Fruit fly (Drosophila melanogaster) whole organism, pupa: ENCODE data around the gene MFS18.

Experiments
- CG10348 ChIP-seq: fragments of 200-800 bp; sonication (Bioruptor generic); IDR thresholded peaks from 2 replicates; pipeline ENCODE4 v1.3.6; 2022; ENCODE audit warnings: missing biosample characterization, missing genetic modification characterization
- CG12605 ChIP-seq: fragments of 200-800 bp; sonication (Bioruptor generic); IDR thresholded peaks from 2 replicates; pipeline ENCODE4 v1.3.6; 2022; ENCODE audit warnings: missing biosample characterization, missing genetic modification characterization
- CG13204 ChIP-seq: fragments of 200-800 bp; sonication (Bioruptor generic); optimal IDR thresholded peaks from 2 replicates; lab custom pipeline; 2018; ENCODE audit warnings: missing biosample characterization, mild to moderate bottlenecking, missing genetic modification characterization, moderate library complexity
- CG14655 ChIP-seq: fragments of 200-800 bp; sonication (Bioruptor generic); optimal IDR thresholded peaks from 3 replicates; lab custom pipeline; 2017; ENCODE audit warnings: mild to moderate bottlenecking, missing biosample characterization, missing genetic modification reagents, missing genetic modification characterization
- CG15710 ChIP-seq: fragments of 200-800 bp; sonication (Bioruptor generic); optimal IDR thresholded peaks from 2 replicates; lab custom pipeline; 2018; ENCODE audit warnings: missing biosample characterization, mild to moderate bottlenecking, missing genetic modification characterization, moderate library complexity
- CG17806 ChIP-seq: fragments of 200-800 bp; sonication (Bioruptor generic); optimal IDR thresholded peaks from 2 replicates; lab custom pipeline; 2018; ENCODE audit warnings: missing biosample characterization, mild to moderate bottlenecking, missing genetic modification characterization, moderate library complexity
- CG32121 ChIP-seq: fragments of 200-800 bp; sonication (Bioruptor generic); IDR thresholded peaks from 2 replicates; pipeline ENCODE4 v1.3.6; 2022; ENCODE audit warnings: missing biosample characterization, missing genetic modification characterization
- CG34367 ChIP-seq: fragments of 200-800 bp; sonication (Bioruptor generic); optimal IDR thresholded peaks from 2 replicates; lab custom pipeline; 2018; ENCODE audit warnings: missing biosample characterization, mild to moderate bottlenecking, missing genetic modification characterization
- CG4496 ChIP-seq: fragments of 200-800 bp; sonication (Bioruptor generic); IDR thresholded peaks from 3 replicates; pipeline ENCODE4 v1.3.6; 2022; ENCODE audit warnings: missing biosample characterization, missing genetic modification characterization
- CG8159 ChIP-seq: fragments of 200-800 bp; sonication (Bioruptor generic); optimal IDR thresholded peaks from 3 replicates; lab custom pipeline; 2018; ENCODE audit warnings: missing biosample characterization, mild to moderate bottlenecking, missing genetic modification characterization, moderate library complexity
- CG8301 ChIP-seq: fragments of 200-800 bp; sonication (Bioruptor generic); optimal IDR thresholded peaks from 2 replicates; lab custom pipeline; 2018; ENCODE audit warnings: missing biosample characterization, mild to moderate bottlenecking, missing genetic modification characterization
- CG9948 ChIP-seq: fragments of 200-800 bp; sonication (Bioruptor generic); optimal IDR thresholded peaks from 2 replicates; lab custom pipeline; 2018; ENCODE audit warnings: missing biosample characterization, mild to moderate bottlenecking, missing genetic modification characterization, moderate library complexity
- D1 ChIP-seq: fragments of 200-800 bp; sonication (Bioruptor generic); optimal IDR thresholded peaks from 2 replicates; lab custom pipeline; 2018; ENCODE audit warnings: missing biosample characterization, mild to moderate bottlenecking, missing genetic modification characterization, moderate library complexity
- EcR ChIP-seq: fragments of 200-800 bp; sonication (Bioruptor generic); optimal IDR thresholded peaks from 3 replicates; lab custom pipeline; 2019; ENCODE audit warnings: missing biosample characterization, missing genetic modification characterization, mild to moderate bottlenecking, moderate library complexity, missing genetic modification reagents
- Ets98B ChIP-seq: fragments of 200-800 bp; sonication (Bioruptor generic); IDR thresholded peaks from 2 replicates; pipeline ENCODE4 v1.3.6; 2022; ENCODE audit warnings: missing biosample characterization, missing genetic modification characterization
- Pif1A ChIP-seq: fragments of 200-800 bp; sonication (Bioruptor generic); optimal IDR thresholded peaks from 3 replicates; lab custom pipeline; 2016; ENCODE audit warnings: missing biosample characterization, missing genetic modification characterization
- Pif1B ChIP-seq: fragments of 200-800 bp; sonication (Bioruptor generic); optimal IDR thresholded peaks from 3 replicates; lab custom pipeline; 2016; ENCODE audit warnings: missing biosample characterization, missing genetic modification characterization
- Snoo ChIP-seq: fragments of 200-800 bp; sonication (Bioruptor generic); optimal IDR thresholded peaks from 3 replicates; lab custom pipeline; 2017; ENCODE audit warnings: missing biosample characterization, mild to moderate bottlenecking, missing genetic modification characterization, inconsistent platforms
- fd96Ca ChIP-seq: fragments of 200-800 bp; sonication (Bioruptor generic); IDR thresholded peaks from 3 replicates; pipeline ENCODE4 v1.3.6; 2022; ENCODE audit warnings: missing biosample characterization, missing genetic modification characterization
- gl ChIP-seq: fragments of 200-800 bp; sonication (Bioruptor generic); optimal IDR thresholded peaks from 2 replicates; lab custom pipeline; 2018; ENCODE audit warnings: missing biosample characterization, mild to moderate bottlenecking, missing genetic modification characterization
- rn ChIP-seq: fragments of 200-800 bp; sonication (Bioruptor generic); IDR thresholded peaks from 2 replicates; pipeline ENCODE4 v1.3.6; 2022; ENCODE audit warnings: missing biosample characterization, missing genetic modification characterization

The MFS18 gene

DNA sequence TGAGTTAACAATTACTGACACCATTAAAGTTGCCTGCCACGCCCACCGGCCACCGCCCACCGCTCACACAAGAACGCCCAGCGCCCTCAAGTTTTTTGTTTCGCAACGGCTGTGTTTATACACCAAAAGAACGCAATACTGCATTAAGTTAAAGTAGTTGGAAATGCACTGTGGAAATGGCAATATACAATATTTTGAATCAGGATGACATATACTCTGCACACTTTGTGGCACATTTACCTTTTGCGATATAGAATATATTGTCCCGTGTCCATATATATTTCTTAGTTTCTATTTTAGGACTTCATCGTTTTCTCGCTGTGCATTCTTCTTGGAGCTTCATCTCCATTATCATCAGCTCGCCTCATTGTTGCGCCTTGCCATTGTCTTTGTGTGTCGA lies 32.3 kb downstream of the MFS18 start:
- TF ChIP-seq CG12605 (GFP tag; lab: Robert Waterston, UW): no peak
- TF ChIP-seq CG14655 (GFP tag; lab: Kevin White, UChicago): peak; percentile 54
- peak; percentile 50 for TF ChIP-seq Pif1A (GFP tag; lab: Kevin White, UChicago)
- TF ChIP-seq Pif1B (GFP tag; lab: Kevin White, UChicago): no peak
- no peak for TF ChIP-seq gl (tag; lab: Kevin White, UChicago)
- TF ChIP-seq CG17806 (tag; lab: Kevin White, UChicago): no peak
- no peak for TF ChIP-seq CG9948 (tag; lab: Kevin White, UChicago)
- TF ChIP-seq CG34367 (tag; lab: Kevin White, UChicago): peak; percentile 23
- 0 out of 3 replicates have a peak, but pooled peaks have one; percentile 35 for TF ChIP-seq fd96Ca (GFP tag; lab: Robert Waterston, UW)
- TF ChIP-seq Snoo: no peak
- peak; percentile 65 for TF ChIP-seq CG8159 (tag; lab: Kevin White, UChicago)
- no peak for TF ChIP-seq EcR (GFP tag; lab: Kevin White, UChicago)
- peak; percentile 35 for TF ChIP-seq CG32121 (GFP tag; lab: Robert Waterston, UW)
- TF ChIP-seq D1 (tag; lab: Kevin White, UChicago): no peak
- no peak for TF ChIP-seq rn (GFP tag; lab: Robert Waterston, UW)
- TF ChIP-seq CG15710 (tag; lab: Kevin White, UChicago): peak; percentile 58
- TF ChIP-seq CG8301 (tag; lab: Kevin White, UChicago): no peak
- no peak for TF ChIP-seq CG13204 (GFP tag; lab: Kevin White, UChicago)
- TF ChIP-seq Ets98B (GFP tag; lab: Robert Waterston, UW): no peak
- peak; percentile 43; the same call in 1 of the 3 replicates for TF ChIP-seq CG4496 (GFP tag; lab: Robert Waterston, UW)
- no peak for TF ChIP-seq CG10348 (GFP tag; lab: Robert Waterston, UW)

DNA sequence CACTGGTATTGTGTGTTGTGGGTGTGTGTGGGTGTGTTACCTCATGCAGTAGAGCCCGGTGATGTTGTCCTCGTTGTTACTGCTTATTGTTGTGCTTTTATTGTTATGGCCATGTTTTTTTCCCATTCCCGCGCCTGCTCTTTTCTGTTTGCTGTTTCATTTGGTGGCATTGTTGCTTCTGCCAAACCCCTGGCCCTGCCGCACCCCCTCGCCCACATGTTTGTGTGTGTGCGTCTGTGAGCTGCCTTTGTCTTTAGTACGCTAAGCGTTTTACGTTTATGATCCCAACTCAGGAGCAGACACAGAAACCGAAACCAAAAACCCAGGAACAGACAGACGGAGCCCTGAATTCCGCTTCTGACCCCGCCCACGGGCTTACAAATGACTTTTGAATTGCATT lies 34.4 kb downstream of the MFS18 start:
- no peak for TF ChIP-seq CG17806 (tag; lab: Kevin White, UChicago)
- no peak for TF ChIP-seq Pif1A (GFP tag; lab: Kevin White, UChicago)
- no peak for TF ChIP-seq fd96Ca (GFP tag; lab: Robert Waterston, UW)
- no peak for TF ChIP-seq gl (tag; lab: Kevin White, UChicago)
- TF ChIP-seq CG34367 (tag; lab: Kevin White, UChicago): no peak
- TF ChIP-seq CG8159 (tag; lab: Kevin White, UChicago): no peak
- TF ChIP-seq Pif1B (GFP tag; lab: Kevin White, UChicago): no peak
- no peak for TF ChIP-seq CG15710 (tag; lab: Kevin White, UChicago)
- TF ChIP-seq rn (GFP tag; lab: Robert Waterston, UW): no peak
- no peak for TF ChIP-seq Ets98B (GFP tag; lab: Robert Waterston, UW)
- TF ChIP-seq CG14655 (GFP tag; lab: Kevin White, UChicago): no peak
- TF ChIP-seq CG10348 (GFP tag; lab: Robert Waterston, UW): no peak
- TF ChIP-seq CG4496 (GFP tag; lab: Robert Waterston, UW): no peak
- no peak for TF ChIP-seq CG32121 (GFP tag; lab: Robert Waterston, UW)
- TF ChIP-seq CG12605 (GFP tag; lab: Robert Waterston, UW): no peak
- TF ChIP-seq Snoo: no peak
- TF ChIP-seq CG9948 (tag; lab: Kevin White, UChicago): no peak
- TF ChIP-seq D1 (tag; lab: Kevin White, UChicago): no peak
- TF ChIP-seq CG8301 (tag; lab: Kevin White, UChicago): no peak
- no peak for TF ChIP-seq EcR (GFP tag; lab: Kevin White, UChicago)

DNA sequence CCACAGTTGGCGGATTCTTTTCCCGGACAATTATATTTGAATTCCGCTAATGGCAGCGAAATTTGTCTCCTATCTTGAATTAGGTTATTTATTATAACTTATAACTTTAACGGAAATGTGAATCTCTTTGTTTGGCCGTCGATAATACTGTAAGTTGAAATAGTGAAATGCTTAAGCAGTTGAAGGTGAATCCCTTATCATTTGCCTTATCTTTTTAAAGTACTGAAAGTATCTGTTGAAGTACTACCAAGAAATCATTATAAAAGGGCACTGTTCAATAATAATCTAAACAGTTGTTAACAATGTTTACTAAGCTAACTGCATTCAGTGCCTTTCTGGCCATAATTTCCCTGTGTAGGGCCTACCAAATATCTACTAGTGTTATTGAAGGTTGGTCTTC lies 37.6 kb downstream of the MFS18 start, which contains the start of gene CG43055:
CG43055 (plus strand) TSS at position 301 of the 400 bp plus-strand sequence.
- no peak for TF ChIP-seq CG15710 (tag; lab: Kevin White, UChicago)
- no peak for TF ChIP-seq CG12605 (GFP tag; lab: Robert Waterston, UW)
- no peak for TF ChIP-seq CG8159 (tag; lab: Kevin White, UChicago)
- TF ChIP-seq Pif1A (GFP tag; lab: Kevin White, UChicago): no peak
- TF ChIP-seq CG17806 (tag; lab: Kevin White, UChicago): no peak
- TF ChIP-seq CG10348 (GFP tag; lab: Robert Waterston, UW): no peak
- TF ChIP-seq CG4496 (GFP tag; lab: Robert Waterston, UW): no peak
- TF ChIP-seq CG14655 (GFP tag; lab: Kevin White, UChicago): no peak
- TF ChIP-seq fd96Ca (GFP tag; lab: Robert Waterston, UW): no peak
- TF ChIP-seq CG32121 (GFP tag; lab: Robert Waterston, UW): no peak
- TF ChIP-seq CG34367 (tag; lab: Kevin White, UChicago): no peak
- TF ChIP-seq EcR (GFP tag; lab: Kevin White, UChicago): no peak
- no peak for TF ChIP-seq CG13204 (GFP tag; lab: Kevin White, UChicago)
- no peak for TF ChIP-seq Ets98B (GFP tag; lab: Robert Waterston, UW)
- TF ChIP-seq CG8301 (tag; lab: Kevin White, UChicago): no peak
- TF ChIP-seq rn (GFP tag; lab: Robert Waterston, UW): no peak
- TF ChIP-seq gl (tag; lab: Kevin White, UChicago): no peak
- no peak for TF ChIP-seq CG9948 (tag; lab: Kevin White, UChicago)
- TF ChIP-seq, all 21 proteins: peak for 0

DNA sequence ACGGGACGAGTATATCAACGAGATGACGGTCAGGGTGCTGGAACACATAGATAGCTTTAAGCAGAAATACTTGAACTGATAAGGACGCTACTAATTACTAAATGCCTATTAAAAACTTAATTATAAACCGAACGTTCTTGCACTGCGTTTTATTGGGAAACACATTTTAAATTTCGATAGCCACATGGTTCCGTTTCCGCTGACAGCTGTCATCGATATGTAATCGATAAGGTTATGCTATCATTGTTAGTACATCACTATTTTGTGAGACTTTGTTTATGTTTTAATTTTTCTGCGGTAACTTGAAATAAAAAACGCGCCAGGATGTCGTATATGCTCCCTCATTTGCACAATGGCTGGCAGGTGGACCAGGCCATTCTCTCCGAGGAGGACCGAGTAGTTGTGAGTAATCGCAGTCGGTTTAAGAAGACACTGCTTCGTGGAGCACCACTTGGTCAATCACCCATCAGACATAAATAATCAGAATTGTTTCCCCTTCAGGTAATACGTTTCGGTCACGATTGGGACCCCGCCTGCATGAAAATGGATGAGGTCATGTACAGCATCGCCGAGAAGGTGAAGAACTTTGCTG lies 45.3 kb downstream of the MFS18 start, which contains the start of gene Dim1:
Dim1 (plus strand) TSS at position 239 of the 592 bp plus-strand sequence.
- no peak for TF ChIP-seq CG8159 (tag; lab: Kevin White, UChicago)
- TF ChIP-seq EcR (GFP tag; lab: Kevin White, UChicago): no peak
- peak; percentile 57; the same call in 2 of the 3 replicates for TF ChIP-seq CG4496 (GFP tag; lab: Robert Waterston, UW)
- TF ChIP-seq CG13204 (GFP tag; lab: Kevin White, UChicago): no peak
- TF ChIP-seq CG12605 (GFP tag; lab: Robert Waterston, UW): peak; percentile 37; the same call in 1 of the 2 replicates
- TF ChIP-seq Pif1A (GFP tag; lab: Kevin White, UChicago): no peak
- no peak for TF ChIP-seq CG17806 (tag; lab: Kevin White, UChicago)
- TF ChIP-seq Ets98B (GFP tag; lab: Robert Waterston, UW): no peak
- TF ChIP-seq fd96Ca (GFP tag; lab: Robert Waterston, UW): no peak
- no peak for TF ChIP-seq Pif1B (GFP tag; lab: Kevin White, UChicago)
- no peak for TF ChIP-seq gl (tag; lab: Kevin White, UChicago)
- no peak for TF ChIP-seq rn (GFP tag; lab: Robert Waterston, UW)
- no peak for TF ChIP-seq CG14655 (GFP tag; lab: Kevin White, UChicago)
- no peak for TF ChIP-seq CG32121 (GFP tag; lab: Robert Waterston, UW)
- TF ChIP-seq Snoo: no peak
- TF ChIP-seq D1 (tag; lab: Kevin White, UChicago): no peak
